Fruit fly (Drosophila melanogaster) whole organism, prepupa: ENCODE results near the gene CG34291.

Source experiments
- Gug ChIP-seq: fragments of 200-800 bp; sonication (Bioruptor generic); IDR thresholded peaks from 2 replicates; pipeline ENCODE4 v1.3.6; 2022; ENCODE audit warnings: missing biosample characterization, missing genetic modification characterization
- lz ChIP-seq: fragments of 200-800 bp; sonication (Bioruptor generic); optimal IDR thresholded peaks from 3 replicates; lab custom pipeline; 2016; ENCODE audit warnings: missing biosample characterization, missing genetic modification characterization

DNA sequence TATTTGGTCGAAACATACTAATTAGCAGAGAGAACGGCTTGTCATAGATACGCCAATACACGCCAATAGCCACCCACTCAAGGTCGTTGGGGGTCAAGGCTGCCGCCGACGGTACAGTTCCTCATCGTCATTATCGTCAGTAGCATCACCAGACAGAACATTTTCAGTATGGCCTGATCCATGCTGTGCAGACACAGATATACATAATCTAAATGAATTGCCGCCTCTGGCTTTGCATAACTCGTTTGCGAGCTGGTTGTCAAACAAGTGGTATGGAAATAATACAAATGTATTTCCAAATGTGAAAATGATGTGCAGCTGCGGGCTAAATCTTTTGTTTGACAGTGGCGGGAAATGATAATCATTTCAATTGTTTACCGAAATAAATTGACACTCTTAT is 37.6 kb upstream of the CG34291 start:
- TF ChIP-seq Gug (GFP tag; lab: Robert Waterston, UW) = no peak
- TF ChIP-seq lz (GFP tag; lab: Kevin White, UChicago) = no peak
